Fruit fly (Drosophila melanogaster): ENCODE results near the gene CG5885.

The CG5885 gene

DNA sequence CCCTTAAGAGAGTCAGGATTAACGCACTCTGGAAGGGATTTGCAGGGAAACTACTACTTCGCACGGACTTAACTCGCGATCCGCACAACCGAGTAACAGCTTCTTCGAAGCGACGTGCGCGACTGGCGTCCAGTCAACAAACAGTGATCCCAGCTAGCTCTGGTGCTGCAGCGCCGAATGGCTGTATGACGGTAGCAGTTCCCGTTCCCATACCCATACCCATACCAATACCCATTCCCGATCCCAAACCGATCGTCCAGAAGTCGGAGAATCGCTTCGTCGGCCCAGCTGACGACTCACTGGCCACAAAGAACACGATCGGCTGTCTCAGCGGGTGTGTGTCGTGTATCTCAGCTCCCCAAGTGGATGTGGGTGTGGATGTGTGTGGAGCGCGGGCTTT, 29.1 kb upstream of the CG5885 start, which contains the start of gene CG5853 (continued):
- TF ChIP-seq Lpt (GFP tag; optimal IDR thresholded peaks at IDR 0.05): peak; percentile 8
- TF ChIP-seq spab (GFP tag; optimal IDR thresholded peaks at IDR 0.05): no peak
- no peak for TF ChIP-seq CG32006 (GFP tag; optimal IDR thresholded peaks at IDR 0.05)
- peak; percentile 34 for TF ChIP-seq achi (GFP tag; optimal IDR thresholded peaks at IDR 0.05)
- peak; percentile 64 for TF ChIP-seq CG1621 (tag; optimal IDR thresholded peaks at IDR 0.05)
- TF ChIP-seq CG11902 (GFP tag; optimal IDR thresholded peaks at IDR 0.05): no peak
- peak; percentile 50 for TF ChIP-seq net (GFP tag; optimal IDR thresholded peaks at IDR 0.05)
- peak; percentile 4 for TF ChIP-seq Ets96B (tag; optimal IDR thresholded peaks at IDR 0.05)
- peak; percentile 33 for TF ChIP-seq Eip75B (GFP tag; optimal IDR thresholded peaks at IDR 0.05)
- TF ChIP-seq esn (GFP tag; optimal IDR thresholded peaks at IDR 0.05): peak; percentile 5
- TF ChIP-seq lz (GFP tag; optimal IDR thresholded peaks at IDR 0.05): no peak
- peak; percentile 16; the same call in 1 of the 3 replicates for TF ChIP-seq CG8119 (GFP tag; IDR thresholded peaks at IDR 0.05)
- TF ChIP-seq Ets21C (GFP tag; optimal IDR thresholded peaks at IDR 0.05): no peak
- TF ChIP-seq vri (GFP tag; optimal IDR thresholded peaks at IDR 0.05): peak; percentile 96
- TF ChIP-seq Blimp-1 (GFP tag; optimal IDR thresholded peaks at IDR 0.05): no peak
- TF ChIP-seq salr (GFP tag; optimal IDR thresholded peaks at IDR 0.05): peak in 1 of 2 experiments; percentile 32
- TF ChIP-seq CG15336 (GFP tag; IDR thresholded peaks at IDR 0.05): peak; percentile 48; the same call in 1 of the 2 replicates
- peak; percentile 5 for TF ChIP-seq CG6792 (GFP tag; optimal IDR thresholded peaks at IDR 0.05)
- TF ChIP-seq topi (GFP tag; optimal IDR thresholded peaks at IDR 0.05): no peak
- TF ChIP-seq Hr38 (GFP tag; optimal IDR thresholded peaks at IDR 0.05): no peak
- peak; percentile 10 for TF ChIP-seq CG6808 (GFP tag; optimal IDR thresholded peaks at IDR 0.05)
- TF ChIP-seq dac (GFP tag; optimal IDR thresholded peaks at IDR 0.05): no peak
- TF ChIP-seq Smox (GFP tag; optimal IDR thresholded peaks at IDR 0.05): no peak
- TF ChIP-seq svp (GFP tag): peak; percentile 89
- no peak for TF ChIP-seq Hr39 (GFP tag; optimal IDR thresholded peaks at IDR 0.05)
- TF ChIP-seq CG6276 (GFP tag; optimal IDR thresholded peaks at IDR 0.05): no peak
- TF ChIP-seq Sox102F (GFP tag; optimal IDR thresholded peaks at IDR 0.05): peak; percentile 61
- TF ChIP-seq CG10631 (GFP tag; optimal IDR thresholded peaks at IDR 0.05): no peak
- peak; percentile 67 for TF ChIP-seq CG9139 (GFP tag; optimal IDR thresholded peaks at IDR 0.05)
- TF ChIP-seq Gug (GFP tag; IDR thresholded peaks at IDR 0.05): no peak
- peak; percentile 18 for TF ChIP-seq fkh (GFP tag; optimal IDR thresholded peaks at IDR 0.05)
- TF ChIP-seq Sox14 (GFP tag; optimal IDR thresholded peaks at IDR 0.05): peak; percentile 76

DNA sequence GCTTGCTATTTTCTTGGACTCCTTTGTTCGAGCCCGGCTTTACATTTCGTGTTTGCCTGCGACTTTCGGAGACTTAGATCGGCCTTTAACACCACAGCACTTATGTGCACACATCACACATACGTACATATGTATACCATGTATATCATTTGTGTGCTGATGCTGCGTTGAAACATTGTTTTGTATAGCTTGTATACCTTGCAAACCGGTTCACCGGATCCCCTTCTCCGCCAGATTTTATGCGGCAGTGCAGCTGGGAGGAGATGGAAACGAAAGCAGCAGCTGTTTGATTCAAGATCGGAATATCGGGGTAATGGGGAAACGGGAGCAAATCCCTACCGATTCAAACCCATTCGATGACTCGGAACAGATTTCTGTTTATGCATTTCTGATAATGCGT, 27.9 kb upstream of the CG5885 start:
- TF ChIP-seq fkh (GFP tag; optimal IDR thresholded peaks at IDR 0.05): peak; percentile 27
- TF ChIP-seq CG6163 (GFP tag; IDR thresholded peaks at IDR 0.05): 0 out of 3 replicates have a peak, but pooled peaks have one; percentile 31
- TF ChIP-seq CG6854 (GFP tag; optimal IDR thresholded peaks at IDR 0.05): peak; percentile 8
- TF ChIP-seq CG1621 (tag; optimal IDR thresholded peaks at IDR 0.05): peak; percentile 8
- peak; percentile 95 for TF ChIP-seq dsx (GFP tag; optimal IDR thresholded peaks at IDR 0.05; ENCODE audit: poor library complexity, severe bottlenecking)
- no peak for TF ChIP-seq CG9139 (GFP tag; optimal IDR thresholded peaks at IDR 0.05)
- no peak for TF ChIP-seq Smox (GFP tag; optimal IDR thresholded peaks at IDR 0.05)

DNA sequence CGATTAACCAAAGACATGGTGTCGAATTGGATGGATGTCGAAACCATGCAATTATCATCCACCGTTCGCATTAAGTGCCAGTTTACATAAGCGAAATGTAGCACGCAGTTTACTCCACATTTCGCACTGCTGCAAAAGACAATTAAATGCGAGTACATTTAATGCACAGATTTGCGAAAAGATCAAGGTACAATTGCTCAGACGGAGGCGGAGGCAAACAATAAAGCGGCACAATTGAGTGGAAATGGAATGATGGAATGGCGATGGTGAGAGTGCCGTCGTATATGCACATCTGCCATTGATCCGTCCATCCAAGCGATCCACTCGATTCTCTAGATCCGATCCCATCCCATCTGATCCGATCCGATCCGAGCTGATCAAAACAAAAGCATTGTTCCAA, 27.0 kb upstream of the CG5885 start:
- TF ChIP-seq CG6163 (GFP tag; IDR thresholded peaks at IDR 0.05) (no peak), spab (GFP tag; optimal IDR thresholded peaks at IDR 0.05) (no peak), Gug (GFP tag; IDR thresholded peaks at IDR 0.05) (no peak), CG4318 (GFP tag; optimal IDR thresholded peaks at IDR 0.05) (no peak), OdsH (GFP tag; optimal IDR thresholded peaks at IDR 0.05) (no peak), esn (GFP tag; optimal IDR thresholded peaks at IDR 0.05) (peak; percentile 2), CG6854 (GFP tag; optimal IDR thresholded peaks at IDR 0.05) (peak; percentile 33), CG16779 (tag; optimal IDR thresholded peaks at IDR 0.05) (peak; percentile 14), CG31627 (GFP tag; optimal IDR thresholded peaks at IDR 0.05) (no peak), CG9139 (GFP tag; optimal IDR thresholded peaks at IDR 0.05) (peak; percentile 49), CG6276 (GFP tag; optimal IDR thresholded peaks at IDR 0.05) (peak; percentile 67), Hr38 (GFP tag; optimal IDR thresholded peaks at IDR 0.05) (no peak), CG1621 (tag; optimal IDR thresholded peaks at IDR 0.05) (peak; percentile 10), CG6808 (GFP tag; optimal IDR thresholded peaks at IDR 0.05) (peak; percentile 42), CG8319 (GFP tag; optimal IDR thresholded peaks at IDR 0.05) (no peak), ss (GFP tag; optimal IDR thresholded peaks at IDR 0.05) (peak; percentile 59 to 75), CG10669 (GFP tag; optimal IDR thresholded peaks at IDR 0.05) (peak; percentile 22), salr (GFP tag; optimal IDR thresholded peaks at IDR 0.05) (no peak), dsx (GFP tag; optimal IDR thresholded peaks at IDR 0.05; ENCODE audit: poor library complexity, severe bottlenecking) (peak; percentile 3), svp (GFP tag) (peak; percentile 96), Eip78C (GFP tag) (peak; percentile 71), fkh (GFP tag; optimal IDR thresholded peaks at IDR 0.05) (no peak), Hr39 (GFP tag; optimal IDR thresholded peaks at IDR 0.05) (no peak)

All from whole organism, prepupa.